Worm (Caenorhabditis elegans) whole organism, L3 larva: ENCODE data around the gene srv-17.

Experiments
- ama-1 ChIP-seq: fragments of 150-350 bp; optimal IDR thresholded peaks from 2 replicates; lab custom pipeline; 2018
- ceh-28 ChIP-seq: fragments of 150-350 bp; optimal IDR thresholded peaks from 2 replicates; lab custom pipeline; 2014; ENCODE audit warnings: missing biosample characterization, missing genetic modification reagents, missing genetic modification characterization
- ceh-82 ChIP-seq: fragments of 150-350 bp; optimal IDR thresholded peaks from 2 replicates; lab custom pipeline; 2014; ENCODE audit warnings: missing biosample characterization, missing genetic modification characterization
- ceh-9 ChIP-seq: sonication (generic microtip); optimal IDR thresholded peaks from 2 replicates; lab custom pipeline; 2018; ENCODE audit warnings: missing biosample characterization, missing genetic modification characterization
- daf-12 ChIP-seq: fragments of 150-350 bp; optimal IDR thresholded peaks from 2 replicates; lab custom pipeline; 2014; ENCODE audit warnings: missing biosample characterization, missing genetic modification reagents, missing genetic modification characterization
- egl-27 ChIP-seq: sonication (generic microtip); optimal IDR thresholded peaks from 4 replicates; lab custom pipeline; 2017; ENCODE audit warnings: missing biosample characterization, missing genetic modification reagents, missing genetic modification characterization
- egl-5 ChIP-seq: fragments of 150-350 bp; optimal IDR thresholded peaks from 2 replicates; lab custom pipeline; 2017; ENCODE audit warnings: missing biosample characterization, missing genetic modification reagents, missing genetic modification characterization, inconsistent platforms
- elt-2 ChIP-seq: sonication (generic microtip); optimal IDR thresholded peaks from 2 replicates; lab custom pipeline; 2016; ENCODE audit warnings: missing genetic modification reagents, mild to moderate bottlenecking, missing genetic modification characterization, missing compliant biosample characterization
- elt-3 ChIP-seq, 3 experiments: fragments of 150-350 bp in 1 of 3; sonication (generic microtip) in 2 of 3; optimal IDR thresholded peaks; 2 replicates in 2 of 3; 4 replicates in 1 of 3; lab custom pipeline; 2014 to 2017; ENCODE audit warnings: missing biosample characterization in 3 of 3, missing genetic modification characterization in 3 of 3
- fkh-10 ChIP-seq: sonication (generic microtip); optimal IDR thresholded peaks from 2 replicates; lab custom pipeline; 2017; ENCODE audit warnings: missing biosample characterization, missing genetic modification reagents, missing genetic modification characterization
- fkh-2 ChIP-seq: fragments of 150-350 bp; optimal IDR thresholded peaks from 2 replicates; lab custom pipeline; 2014; ENCODE audit warnings: missing biosample characterization, missing genetic modification reagents, missing genetic modification characterization
- fos-1 ChIP-seq: fragments of 150-350 bp; optimal IDR thresholded peaks from 2 replicates; lab custom pipeline; 2014; ENCODE audit warnings: missing biosample characterization, missing genetic modification characterization
- hmg-11 ChIP-seq: sonication (generic microtip); optimal IDR thresholded peaks from 2 replicates; lab custom pipeline; 2016; ENCODE audit warnings: missing genetic modification characterization, missing compliant biosample characterization
- lin-39 ChIP-seq: fragments of 150-350 bp; optimal IDR thresholded peaks from 2 replicates; lab custom pipeline; 2018; ENCODE audit warnings: missing biosample characterization, missing genetic modification reagents, missing genetic modification characterization
- mml-1 ChIP-seq: fragments of 150-350 bp; sonication (generic microtip); optimal IDR thresholded peaks from 3 replicates; lab custom pipeline; 2014; ENCODE audit warnings: missing biosample characterization, missing genetic modification characterization
- nfya-1 ChIP-seq: sonication (generic microtip); optimal IDR thresholded peaks from 2 replicates; lab custom pipeline; 2017; ENCODE audit warnings: missing genetic modification characterization, mild to moderate bottlenecking, missing compliant biosample characterization, antibody characterized with exemption, moderate library complexity; ENCODE audit not compliant: insufficient read depth
- nhr-12 ChIP-seq: fragments of 150-350 bp; optimal IDR thresholded peaks from 2 replicates; lab custom pipeline; 2014; ENCODE audit warnings: missing biosample characterization, missing genetic modification characterization
- nhr-23 ChIP-seq: fragments of 150-350 bp; optimal IDR thresholded peaks from 2 replicates; lab custom pipeline; 2014; ENCODE audit warnings: missing biosample characterization, missing genetic modification reagents, missing genetic modification characterization
- nhr-237 ChIP-seq: fragments of 150-350 bp; optimal IDR thresholded peaks from 2 replicates; lab custom pipeline; 2014; ENCODE audit warnings: missing biosample characterization, missing genetic modification characterization
- nhr-25 ChIP-seq: sonication (generic microtip); optimal IDR thresholded peaks from 2 replicates; lab custom pipeline; 2017; ENCODE audit warnings: missing biosample characterization, missing genetic modification characterization
- nhr-28 ChIP-seq: fragments of 150-350 bp; optimal IDR thresholded peaks from 2 replicates; lab custom pipeline; 2014; ENCODE audit warnings: missing biosample characterization, missing genetic modification characterization
- nhr-43 ChIP-seq: sonication (generic microtip); optimal IDR thresholded peaks from 2 replicates; lab custom pipeline; 2016; ENCODE audit warnings: mild to moderate bottlenecking, missing genetic modification characterization, missing compliant biosample characterization; ENCODE audit not compliant: poor library complexity, severe bottlenecking
- nhr-76 ChIP-seq: fragments of 150-350 bp; sonication (generic microtip); optimal IDR thresholded peaks from 5 replicates; lab custom pipeline; 2014; ENCODE audit warnings: missing biosample characterization, missing genetic modification characterization
- nhr-77 ChIP-seq: fragments of 150-350 bp; optimal IDR thresholded peaks from 2 replicates; lab custom pipeline; 2014; ENCODE audit warnings: missing biosample characterization, missing genetic modification characterization
- pha-4 ChIP-seq: fragments of 150-350 bp; optimal IDR thresholded peaks from 2 replicates; lab custom pipeline; 2014; ENCODE audit warnings: missing biosample characterization, missing genetic modification reagents, missing genetic modification characterization
- skn-1 ChIP-seq: fragments of 150-350 bp; optimal IDR thresholded peaks from 2 replicates; lab custom pipeline; 2014; ENCODE audit warnings: missing biosample characterization, missing genetic modification characterization
- snpc-4 ChIP-seq: fragments of 150-350 bp; optimal IDR thresholded peaks from 2 replicates; lab custom pipeline; 2014; ENCODE audit warnings: missing biosample characterization, missing genetic modification characterization
- tbx-2 ChIP-seq: sonication (generic microtip); optimal IDR thresholded peaks from 2 replicates; lab custom pipeline; 2016; ENCODE audit warnings: mild to moderate bottlenecking, missing genetic modification characterization, missing compliant biosample characterization
- unc-39 ChIP-seq: sonication (generic microtip); optimal IDR thresholded peaks from 4 replicates; lab custom pipeline; 2017; ENCODE audit warnings: missing biosample characterization, missing genetic modification characterization
- ztf-4 ChIP-seq: fragments of 150-350 bp; optimal IDR thresholded peaks from 2 replicates; lab custom pipeline; 2014; ENCODE audit warnings: missing biosample characterization, missing genetic modification characterization

The srv-17 gene

DNA sequence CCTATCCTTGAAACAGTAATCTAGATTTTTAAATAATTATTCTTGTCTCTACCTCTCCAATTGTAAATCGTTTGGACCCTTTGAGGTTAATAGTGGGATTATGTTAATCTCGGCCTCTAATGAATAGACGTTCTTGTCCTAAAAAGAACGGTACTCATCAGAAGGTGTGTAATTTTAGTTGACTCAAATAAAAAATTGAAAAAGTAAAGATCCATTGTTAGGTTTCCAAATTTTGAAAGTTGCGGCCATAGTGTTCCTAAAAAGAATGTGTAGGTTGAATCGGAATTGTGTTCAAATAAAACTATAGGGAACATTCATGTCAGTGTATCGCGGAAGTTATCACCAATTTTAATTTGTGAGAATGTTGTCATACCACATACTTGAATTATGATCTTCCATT lies 14.4 kb downstream of the srv-17 start:
- no peak for TF ChIP-seq nhr-43 (tag; lab: Kevin White, UChicago)
- no peak for TF ChIP-seq unc-39 (tag; lab: Kevin White, UChicago)
- no peak for TF ChIP-seq mml-1
- no peak for TF ChIP-seq daf-12 (tag; lab: Kevin White, UChicago)
- no peak for TF ChIP-seq hmg-11 (tag; lab: Kevin White, UChicago)
- TF ChIP-seq ceh-82 (tag; lab: Kevin White, UChicago): no peak
- no peak for TF ChIP-seq ama-1 (lab: Kevin White, UChicago)
- no peak for TF ChIP-seq ztf-4
- no peak for TF ChIP-seq lin-39 (tag; lab: Kevin White, UChicago)

- TF ChIP-seq nhr-237 (tag; lab: Kevin White, UChicago): no peak
- no peak for TF ChIP-seq unc-39 (tag; lab: Kevin White, UChicago)
- TF ChIP-seq nhr-28 (tag; lab: Kevin White, UChicago): no peak
- no peak for TF ChIP-seq fos-1 (tag; lab: Kevin White, UChicago)
- TF ChIP-seq elt-2: no peak
- no peak for TF ChIP-seq fkh-10 (GFP tag; lab: Kevin White, UChicago)
- TF ChIP-seq nhr-25 (tag; lab: Kevin White, UChicago): no peak
- no peak for TF ChIP-seq nfya-1 (tag; lab: Kevin White, UChicago)
- no peak for TF ChIP-seq pha-4 (tag; lab: Kevin White, UChicago)
- no peak for TF ChIP-seq nhr-76
- TF ChIP-seq, all 47 proteins: peak for 0
Measured at ce11 chrIV:5850765-5851377, 19.1 kb downstream of the srv-17 start.

DNA sequence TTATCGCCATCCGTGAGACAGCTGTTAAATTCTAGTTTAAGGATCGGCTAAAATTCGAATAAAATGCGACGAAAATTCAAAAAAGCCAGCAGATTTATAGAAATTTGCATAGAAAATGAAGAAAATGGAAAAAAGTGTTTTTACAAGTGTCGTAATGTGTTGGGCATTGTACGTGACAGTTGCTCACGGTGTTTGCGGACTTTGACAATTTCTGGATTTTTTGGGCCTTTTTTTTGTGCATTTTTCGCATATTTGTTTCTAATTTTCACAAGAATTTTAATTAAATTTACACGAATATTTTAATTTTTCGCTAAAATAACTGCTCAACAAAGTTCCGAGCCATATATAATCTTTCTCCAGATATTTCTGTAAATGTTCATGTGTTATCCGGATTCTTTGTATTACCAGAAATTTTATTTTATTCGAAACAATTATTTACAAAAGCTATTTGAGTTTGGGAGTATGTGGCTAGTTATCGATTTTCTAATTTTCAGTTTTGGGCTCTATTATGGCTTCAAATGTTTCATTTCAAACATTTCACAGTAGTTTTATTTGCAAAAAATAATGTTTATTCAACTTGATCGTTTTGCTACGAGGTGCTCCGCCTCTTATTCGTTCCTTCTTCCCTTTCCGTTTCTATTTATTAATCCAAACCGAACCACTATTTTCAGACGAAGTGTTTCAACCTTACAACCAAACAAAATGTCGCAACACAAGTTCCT lies 21.8 kb downstream of the srv-17 start, which contains the start of gene sams-3:
sams-3 (plus strand) TSS at position 672 of the 722 bp plus-strand sequence.
- no peak for TF ChIP-seq nhr-43 (tag; lab: Kevin White, UChicago)
- TF ChIP-seq unc-39 (tag; lab: Kevin White, UChicago): no peak
- TF ChIP-seq tbx-2: peak; percentile 77
- TF ChIP-seq hmg-11 (tag; lab: Kevin White, UChicago): peak; percentile 83
- TF ChIP-seq pha-4 (tag; lab: Kevin White, UChicago): peak; percentile 5
- no peak for TF ChIP-seq egl-27 (tag; lab: Kevin White, UChicago)
- TF ChIP-seq nhr-23 (tag; lab: Kevin White, UChicago): no peak
- peak; percentile 54 for TF ChIP-seq nfya-1 (tag; lab: Kevin White, UChicago)
- peak; percentile 3 for TF ChIP-seq elt-2
- no peak for TF ChIP-seq elt-3 (tag; optimal IDR thresholded peaks at IDR 0.05; lab: Kevin White, UChicago)

- no peak for TF ChIP-seq pha-4 (tag; lab: Kevin White, UChicago)
- no peak for TF ChIP-seq ceh-28 (tag; lab: Kevin White, UChicago)
- no peak for TF ChIP-seq snpc-4
- TF ChIP-seq ceh-9 (tag; lab: Kevin White, UChicago): no peak
- no peak for TF ChIP-seq fkh-2 (tag; lab: Kevin White, UChicago)
- no peak for TF ChIP-seq tbx-2
- TF ChIP-seq nhr-12 (tag; lab: Kevin White, UChicago): no peak
- TF ChIP-seq egl-5 (tag; lab: Kevin White, UChicago): no peak
- TF ChIP-seq elt-2: no peak
- TF ChIP-seq skn-1 (tag; lab: Kevin White, UChicago): no peak
- TF ChIP-seq nhr-43 (tag; lab: Kevin White, UChicago): no peak
- TF ChIP-seq nhr-77 (tag; lab: Kevin White, UChicago): no peak
- no peak for TF ChIP-seq nhr-23 (tag; lab: Kevin White, UChicago)
- TF ChIP-seq nhr-76: no peak
- no peak for TF ChIP-seq nhr-237 (tag; lab: Kevin White, UChicago)
Measured at ce11 chrIV:5846269-5846668, 23.7 kb downstream of the srv-17 start, which contains the start of gene sams-4. sams-4 (minus strand) TSS chrIV:5846369.

ce11 chrIV:5842905-5843304 lies 27.1 kb downstream of the srv-17 start:
- TF ChIP-seq nfya-1 (tag; lab: Kevin White, UChicago) (peak; percentile 69), nhr-23 (tag; lab: Kevin White, UChicago) (no peak), hmg-11 (tag; lab: Kevin White, UChicago) (no peak)
